Worm (Caenorhabditis elegans): ENCODE data around the gene elo-3.

- TF ChIP-seq odd-2 (tag; optimal IDR thresholded peaks at IDR 0.05) (no peak), elt-4 (tag; optimal IDR thresholded peaks at IDR 0.05) (no peak), nhr-11 (tag; optimal IDR thresholded peaks at IDR 0.05) (no peak), ama-1 (optimal IDR thresholded peaks at IDR 0.05) (no peak), pqm-1 (tag; optimal IDR thresholded peaks at IDR 0.05) (no peak), pax-1 (tag; optimal IDR thresholded peaks at IDR 0.05) (no peak), mec-3 (tag; optimal IDR thresholded peaks at IDR 0.05; ENCODE audit: borderline replicate concordance) (no peak), gmeb-2 (tag; optimal IDR thresholded peaks at IDR 0.05) (no peak), hlh-13 (GFP tag; optimal IDR thresholded peaks at IDR 0.05) (no peak)
These were observed 49.5 kb upstream of the elo-3 start, which contains the start of gene C42D4.13 for ce11 chrIV:7188030-7188429.

All from whole organism, late embryonic.